Worm (Caenorhabditis elegans): ENCODE results near the gene F16G10.8.

- TF ChIP-seq skn-1 (tag; optimal IDR thresholded peaks at IDR 0.05) = no peak
- TF ChIP-seq nhr-77 (tag; optimal IDR thresholded peaks at IDR 0.05) = no peak
- TF ChIP-seq unc-62 (GFP tag; optimal IDR thresholded peaks at IDR 0.05) = no peak
- no peak for TF ChIP-seq tlp-1 (tag; optimal IDR thresholded peaks at IDR 0.05)
- TF ChIP-seq jun-1 (tag; optimal IDR thresholded peaks at IDR 0.05) = no peak
- no peak for TF ChIP-seq ztf-11 (tag; optimal IDR thresholded peaks at IDR 0.05)
- no peak for TF ChIP-seq elt-3 (tag; optimal IDR thresholded peaks at IDR 0.05)
Observed at ce11 chrII:2393821-2394220, 10.6 kb upstream of the F16G10.8 start, which contains the start of gene F16G10.11.

Measured in whole organism, L1 larva.